Worm (Caenorhabditis elegans) whole organism, young adult: ENCODE measurements around the gene rpl-15.

Source experiments
- B0019.2 ChIP-seq: fragments of 200-800 bp; sonication (Bioruptor generic); conservative IDR thresholded peaks from 2 replicates; pipeline ENCODE4 v1.3.6; 2022; ENCODE audit warnings: missing genetic modification reagents, missing genetic modification characterization, missing compliant biosample characterization
- B0035.1 ChIP-seq: sonication (generic microtip); optimal IDR thresholded peaks from 2 replicates; lab custom pipeline; 2016; ENCODE audit warnings: missing genetic modification characterization, mild to moderate bottlenecking, missing compliant biosample characterization, missing genotype, missing genetic modification reagents
- C17E4.6 ChIP-seq: fragments of 200-800 bp; sonication (Bioruptor generic); IDR thresholded peaks from 2 replicates; pipeline ENCODE4 v1.3.6; 2022; ENCODE audit warnings: missing genetic modification reagents, missing genetic modification characterization, missing compliant biosample characterization
- F10E7.11 ChIP-seq: sonication (generic microtip); optimal IDR thresholded peaks from 2 replicates; lab custom pipeline; 2017; ENCODE audit warnings: mild to moderate bottlenecking, missing genetic modification characterization, moderate library complexity, missing compliant biosample characterization
- F23B12.7 ChIP-seq: sonication (generic microtip); optimal IDR thresholded peaks from 2 replicates; lab custom pipeline; 2017; ENCODE audit warnings: missing genetic modification characterization, mild to moderate bottlenecking, missing compliant biosample characterization, antibody characterized with exemption, moderate library complexity; ENCODE audit not compliant: insufficient read depth
- F49E8.2 ChIP-seq: sonication (generic microtip); optimal IDR thresholded peaks from 3 replicates; lab custom pipeline; 2017; ENCODE audit warnings: missing genetic modification characterization, mild to moderate bottlenecking, missing compliant biosample characterization, antibody characterized with exemption, moderate library complexity; ENCODE audit not compliant: insufficient read depth
- K11D2.4 ChIP-seq: fragments of 200-800 bp; sonication (Bioruptor generic); IDR thresholded peaks from 2 replicates; pipeline ENCODE4 v1.3.6; 2022; ENCODE audit warnings: missing genetic modification reagents, missing genetic modification characterization, missing compliant biosample characterization
- Y56A3A.18 ChIP-seq: fragments of 200-800 bp; sonication (Bioruptor generic); IDR thresholded peaks from 2 replicates; pipeline ENCODE4 v1.3.6; 2022; ENCODE audit warnings: missing genetic modification reagents, missing genetic modification characterization, missing compliant biosample characterization
- Y67H2A.10 ChIP-seq: fragments of 200-800 bp; sonication (Bioruptor generic); conservative IDR thresholded peaks from 2 replicates; pipeline ENCODE4 v1.3.6; 2022; ENCODE audit warnings: missing genetic modification reagents, missing genetic modification characterization, missing compliant biosample characterization
- ZK185.1 ChIP-seq: sonication (generic microtip); optimal IDR thresholded peaks from 2 replicates; lab custom pipeline; 2016; ENCODE audit warnings: mild to moderate bottlenecking, missing genetic modification characterization, missing compliant biosample characterization; ENCODE audit not compliant: poor library complexity, severe bottlenecking
- akir-1 ChIP-seq: fragments of 200-800 bp; sonication (Bioruptor generic); optimal IDR thresholded peaks from 2 replicates; lab custom pipeline; 2018; ENCODE audit warnings: mild to moderate bottlenecking, missing genetic modification characterization, moderate library complexity, missing compliant biosample characterization
- ama-1 ChIP-seq, 3 experiments: fragments of 150-350 bp in 1 of 3; sonication (generic microtip) in 2 of 3; optimal IDR thresholded peaks; 2 replicates each; lab custom pipeline; 2014 to 2018; ENCODE audit warnings: missing biosample characterization in 2 of 3, missing genetic modification characterization in 2 of 3, missing genetic modification reagents in 2 of 3
- aptf-3 ChIP-seq: fragments of 200-800 bp; sonication (Bioruptor generic); IDR thresholded peaks from 2 replicates; pipeline ENCODE4 v1.3.6; 2022; ENCODE audit warnings: missing genetic modification characterization, missing compliant biosample characterization
- atf-7 ChIP-seq: sonication (generic microtip); optimal IDR thresholded peaks from 2 replicates; lab custom pipeline; 2017; ENCODE audit warnings: mild to moderate bottlenecking, missing genetic modification characterization, missing compliant biosample characterization
- attf-3 ChIP-seq: fragments of 200-800 bp; sonication (Bioruptor generic); conservative IDR thresholded peaks from 2 replicates; pipeline ENCODE4 v1.3.6; 2022; ENCODE audit warnings: missing genetic modification reagents, missing genetic modification characterization, missing compliant biosample characterization
- bed-2 ChIP-seq: fragments of 200-800 bp; sonication (Bioruptor generic); IDR thresholded peaks from 2 replicates; pipeline ENCODE4 v1.3.6; 2022; ENCODE audit warnings: missing genetic modification reagents, missing genetic modification characterization, missing compliant biosample characterization
- ceh-27 ChIP-seq: fragments of 200-800 bp; sonication (Bioruptor generic); optimal IDR thresholded peaks from 2 replicates; lab custom pipeline; 2018; ENCODE audit warnings: mild to moderate bottlenecking, missing genetic modification characterization, moderate library complexity, missing compliant biosample characterization
- ceh-58 ChIP-seq: fragments of 200-800 bp; sonication (Bioruptor generic); IDR thresholded peaks from 2 replicates; pipeline ENCODE4 v1.3.6; 2022; ENCODE audit warnings: missing genetic modification characterization, missing compliant biosample characterization
- die-1 ChIP-seq: sonication (generic microtip); optimal IDR thresholded peaks from 2 replicates; lab custom pipeline; 2016; ENCODE audit warnings: missing genotype, mild to moderate bottlenecking, missing genetic modification characterization, missing compliant biosample characterization
- dox-1 ChIP-seq: fragments of 200-800 bp; sonication (Bioruptor generic); IDR thresholded peaks from 2 replicates; pipeline ENCODE4 v1.3.6; 2022; ENCODE audit warnings: missing genetic modification reagents, missing genetic modification characterization, missing compliant biosample characterization
- dpl-1 ChIP-seq: fragments of 150-350 bp; optimal IDR thresholded peaks from 2 replicates; lab custom pipeline; 2014; ENCODE audit warnings: missing biosample characterization, missing genetic modification reagents, missing genetic modification characterization
- efl-1 ChIP-seq: fragments of 150-350 bp; optimal IDR thresholded peaks from 2 replicates; lab custom pipeline; 2014; ENCODE audit warnings: missing biosample characterization, missing genetic modification reagents, missing genetic modification characterization
- egl-44 ChIP-seq: fragments of 200-800 bp; sonication (Bioruptor generic); IDR thresholded peaks from 2 replicates; pipeline ENCODE4 v1.3.6; 2022; ENCODE audit warnings: missing genetic modification reagents, missing genetic modification characterization, missing compliant biosample characterization
- fkh-3 ChIP-seq: sonication (generic microtip); optimal IDR thresholded peaks from 2 replicates; lab custom pipeline; 2016; ENCODE audit warnings: mild to moderate bottlenecking, missing genetic modification characterization, missing compliant biosample characterization
- him-1 ChIP-seq: sonication (generic microtip); optimal IDR thresholded peaks from 2 replicates; lab custom pipeline; 2016; ENCODE audit warnings: missing genotype, missing genetic modification reagents, missing genetic modification characterization, missing compliant biosample characterization
- hlh-12 ChIP-seq: sonication (generic microtip); optimal IDR thresholded peaks from 2 replicates; lab custom pipeline; 2016; ENCODE audit warnings: missing genetic modification characterization, missing compliant biosample characterization
- hmg-1.2 ChIP-seq: fragments of 200-800 bp; sonication (Bioruptor generic); IDR thresholded peaks from 2 replicates; pipeline ENCODE4 v1.3.6; 2022; ENCODE audit warnings: missing genetic modification reagents, missing genetic modification characterization, missing compliant biosample characterization
- hrde-1 ChIP-seq: sonication (generic microtip); optimal IDR thresholded peaks from 2 replicates; lab custom pipeline; 2016; ENCODE audit warnings: missing genetic modification characterization, mild to moderate bottlenecking, missing compliant biosample characterization, moderate library complexity, missing genotype, missing genetic modification reagents, borderline replicate concordance
- let-607 ChIP-seq, 2 experiments: fragments of 200-800 bp in 1 of 2; sonication (Bioruptor generic) in 1 of 2; sonication (generic microtip) in 1 of 2; optimal IDR thresholded peaks; 2 replicates each; lab custom pipeline; 2016 to 2018; ENCODE audit warnings: mild to moderate bottlenecking in 2 of 2, missing compliant biosample characterization in 2 of 2, missing genetic modification characterization in 2 of 2, moderate library complexity in 2 of 2, missing genotype in 1 of 2
- lin-26 ChIP-seq: fragments of 200-800 bp; sonication (Bioruptor generic); IDR thresholded peaks from 2 replicates; pipeline ENCODE4 v1.3.6; 2022; ENCODE audit warnings: missing genetic modification reagents, missing genetic modification characterization, missing compliant biosample characterization
- lin-40 ChIP-seq: sonication (generic microtip); optimal IDR thresholded peaks from 2 replicates; lab custom pipeline; 2016; ENCODE audit warnings: missing genetic modification characterization, mild to moderate bottlenecking, missing compliant biosample characterization, missing genotype, missing genetic modification reagents
- mcd-1 ChIP-seq: fragments of 200-800 bp; sonication (Bioruptor generic); IDR thresholded peaks from 2 replicates; pipeline ENCODE4 v1.3.6; 2022; ENCODE audit warnings: missing genetic modification reagents, missing genetic modification characterization, missing compliant biosample characterization
- mxl-1 ChIP-seq: sonication (generic microtip); optimal IDR thresholded peaks from 2 replicates; lab custom pipeline; 2016; ENCODE audit warnings: missing genetic modification characterization, missing compliant biosample characterization
- nfya-1 ChIP-seq: sonication (generic microtip); optimal IDR thresholded peaks from 2 replicates; lab custom pipeline; 2017; ENCODE audit warnings: antibody characterized with exemption, missing compliant biosample characterization, missing genetic modification characterization, borderline replicate concordance; ENCODE audit not compliant: insufficient read depth
- nfyb-1 ChIP-seq: fragments of 200-800 bp; sonication (Bioruptor generic); IDR thresholded peaks from 2 replicates; pipeline ENCODE4 v1.3.6; 2022; ENCODE audit warnings: missing genetic modification reagents, missing genetic modification characterization, missing compliant biosample characterization
- pbrm-1 ChIP-seq: fragments of 200-800 bp; sonication (Bioruptor generic); IDR thresholded peaks from 2 replicates; pipeline ENCODE4 v1.3.6; 2022; ENCODE audit warnings: missing genetic modification reagents, missing genetic modification characterization, missing compliant biosample characterization
- rcor-1 ChIP-seq: fragments of 200-800 bp; sonication (Bioruptor generic); IDR thresholded peaks from 2 replicates; pipeline ENCODE4 v1.3.6; 2022; ENCODE audit warnings: missing genetic modification reagents, missing genetic modification characterization, missing compliant biosample characterization
- rec-8 ChIP-seq, 2 experiments: sonication (generic microtip); optimal IDR thresholded peaks; 2 replicates each; lab custom pipeline; 2016; ENCODE audit warnings: mild to moderate bottlenecking in 2 of 2, missing genetic modification characterization in 2 of 2, missing genetic modification reagents in 2 of 2, missing genotype in 2 of 2, missing biosample characterization in 1 of 2, missing compliant biosample characterization in 1 of 2, moderate library complexity in 1 of 2
- rpc-1 ChIP-seq, 2 experiments: fragments of 150-350 bp in 1 of 2; sonication (generic microtip) in 1 of 2; optimal IDR thresholded peaks; 2 replicates each; lab custom pipeline; 2014 to 2018; ENCODE audit warnings: missing biosample characterization in 1 of 2, missing genetic modification characterization in 1 of 2, missing genetic modification reagents in 1 of 2, missing genotype in 1 of 2
- snpc-1.1 ChIP-seq: sonication (generic microtip); optimal IDR thresholded peaks from 2 replicates; lab custom pipeline; 2017; ENCODE audit warnings: missing genetic modification characterization, mild to moderate bottlenecking, missing compliant biosample characterization, antibody characterized with exemption, moderate library complexity, missing genotype, missing genetic modification reagents; ENCODE audit not compliant: insufficient read depth
- sptf-2 ChIP-seq: fragments of 200-800 bp; sonication (Bioruptor generic); optimal IDR thresholded peaks from 2 replicates; lab custom pipeline; 2018; ENCODE audit warnings: mild to moderate bottlenecking, missing genetic modification characterization, missing compliant biosample characterization
- zfh-2 ChIP-seq: fragments of 200-800 bp; sonication (Bioruptor generic); conservative IDR thresholded peaks from 2 replicates; pipeline ENCODE4 v1.3.6; 2022; ENCODE audit warnings: missing genetic modification reagents, missing genetic modification characterization, missing compliant biosample characterization
- ztf-18 ChIP-seq: sonication (generic microtip); optimal IDR thresholded peaks from 2 replicates; lab custom pipeline; 2016; ENCODE audit warnings: missing genotype, mild to moderate bottlenecking, missing genetic modification characterization, missing compliant biosample characterization
- ztf-6 ChIP-seq: fragments of 200-800 bp; sonication (Bioruptor generic); IDR thresholded peaks from 2 replicates; pipeline ENCODE4 v1.3.6; 2022; ENCODE audit warnings: missing genetic modification reagents, missing genetic modification characterization, missing compliant biosample characterization

The rpl-15 gene

ce11 chrIV:622989-623388 lies 31.4 kb downstream of the rpl-15 start:
- no peak for TF ChIP-seq hlh-12 (tag; lab: Kevin White, UChicago)

ce11 chrIV:620324-620723 lies 34.1 kb downstream of the rpl-15 start:
- TF ChIP-seq K11D2.4 (GFP tag; lab: Robert Waterston, UW): peak; percentile 48; the same call in 1 of the 2 replicates
- TF ChIP-seq zfh-2 (GFP tag; lab: Robert Waterston, UW): no peak
- TF ChIP-seq efl-1 (GFP tag; lab: Kevin White, UChicago): no peak
- peak; percentile 70 for TF ChIP-seq hmg-1.2 (GFP tag; lab: Robert Waterston, UW)
- TF ChIP-seq attf-3 (GFP tag; lab: Robert Waterston, UW): no peak
- peak; percentile 39 for TF ChIP-seq ztf-18 (tag; lab: Kevin White, UChicago)
- no peak for TF ChIP-seq hrde-1
- 0 out of 2 replicates have a peak, but pooled peaks have one; percentile 60 for TF ChIP-seq Y56A3A.18 (GFP tag; lab: Robert Waterston, UW)
- TF ChIP-seq pbrm-1: peak; percentile 67; the same call in 1 of the 2 replicates
- TF ChIP-seq ceh-58: no peak
- peak; percentile 58 for TF ChIP-seq mcd-1 (GFP tag; lab: Robert Waterston, UW)
- peak; percentile 12 to 16 for TF ChIP-seq let-607 (tag; optimal IDR thresholded peaks at IDR 0.05; lab: Kevin White, UChicago)
- no peak for TF ChIP-seq ztf-6
- TF ChIP-seq ama-1 (optimal IDR thresholded peaks at IDR 0.05; lab: Kevin White, UChicago): no peak
- peak; percentile 17 to 64 for TF ChIP-seq ama-1 (GFP tag; optimal IDR thresholded peaks at IDR 0.05; lab: Kevin White, UChicago)
- TF ChIP-seq lin-40: no peak
- peak; percentile 86 for TF ChIP-seq F23B12.7 (tag; lab: Kevin White, UChicago)
- peak; percentile 82; the same call in 1 of the 2 replicates for TF ChIP-seq aptf-3
- no peak for TF ChIP-seq ZK185.1 (tag; lab: Kevin White, UChicago)
- TF ChIP-seq atf-7 (tag; lab: Kevin White, UChicago): peak; percentile 9
- no peak for TF ChIP-seq bed-2 (GFP tag; lab: Robert Waterston, UW)
- TF ChIP-seq fkh-3 (tag; lab: Kevin White, UChicago): no peak
- TF ChIP-seq akir-1 (GFP tag; lab: Kevin White, UChicago): peak; percentile 29
- no peak for TF ChIP-seq C17E4.6
- TF ChIP-seq dox-1 (GFP tag; lab: Robert Waterston, UW): peak; percentile 75
- TF ChIP-seq rpc-1 (optimal IDR thresholded peaks at IDR 0.05; lab: Kevin White, UChicago): peak; percentile 87
- peak; percentile 84 for TF ChIP-seq rpc-1 (tag; optimal IDR thresholded peaks at IDR 0.05; lab: Kevin White, UChicago)
- no peak for TF ChIP-seq mxl-1 (tag; lab: Kevin White, UChicago)
- no peak for TF ChIP-seq nfya-1 (tag; lab: Kevin White, UChicago)
- TF ChIP-seq rec-8 (tag; optimal IDR thresholded peaks at IDR 0.05; lab: Kevin White, UChicago): peak; percentile 30 to 47
- TF ChIP-seq F10E7.11 (tag; lab: Kevin White, UChicago): no peak
- peak; percentile 42; the same call in 1 of the 2 replicates for TF ChIP-seq rcor-1
- TF ChIP-seq ceh-27 (GFP tag; lab: Kevin White, UChicago): peak; percentile 63
- no peak for TF ChIP-seq F49E8.2 (tag; lab: Kevin White, UChicago)
- TF ChIP-seq nfyb-1 (GFP tag; lab: Robert Waterston, UW): peak; percentile 76; the same call in 1 of the 2 replicates
- TF ChIP-seq Y67H2A.10 (GFP tag; lab: Robert Waterston, UW): no peak
- TF ChIP-seq sptf-2: no peak
- peak; percentile 80 for TF ChIP-seq lin-26 (GFP tag; lab: Robert Waterston, UW)
- no peak for TF ChIP-seq B0035.1 (tag; lab: Kevin White, UChicago)
- peak; percentile 75; the same call in 1 of the 2 replicates for TF ChIP-seq egl-44 (GFP tag; lab: Robert Waterston, UW)
- TF ChIP-seq B0019.2 (GFP tag; lab: Robert Waterston, UW): peak; percentile 55; the same call in 1 of the 2 replicates
- TF ChIP-seq die-1 (tag; lab: Kevin White, UChicago): peak; percentile 50
- peak; percentile 75 for TF ChIP-seq him-1 (tag; lab: Kevin White, UChicago)
- no peak for TF ChIP-seq snpc-1.1 (tag; lab: Kevin White, UChicago)
- no peak for TF ChIP-seq dpl-1 (GFP tag; lab: Kevin White, UChicago)
